Worm (Caenorhabditis elegans) whole organism, L2 larva: Measurements from ENCODE around the gene chil-14.
A peak's percentile ranks its signal among the peaks of the same experiment; 100 is the strongest.

Source experiments
- C34F6.9 ChIP-seq: fragments of 150-350 bp; optimal IDR thresholded peaks from 2 replicates; lab custom pipeline; 2014; ENCODE audit warnings: missing biosample characterization, missing genetic modification characterization
- F13H6.1 ChIP-seq: sonication (generic microtip); optimal IDR thresholded peaks from 2 replicates; lab custom pipeline; 2016; ENCODE audit warnings: missing genetic modification characterization, missing compliant biosample characterization
- R02D3.7 ChIP-seq: fragments of 150-350 bp; optimal IDR thresholded peaks from 2 replicates; lab custom pipeline; 2014; ENCODE audit warnings: missing biosample characterization, missing genetic modification characterization
- Y55F3AM.14 ChIP-seq: fragments of 200-800 bp; sonication (Bioruptor generic); optimal IDR thresholded peaks from 2 replicates; lab custom pipeline; 2018; ENCODE audit warnings: mild to moderate bottlenecking, missing genetic modification characterization, missing compliant biosample characterization
- ZK546.5 ChIP-seq: sonication (generic microtip); optimal IDR thresholded peaks from 2 replicates; lab custom pipeline; 2017; ENCODE audit warnings: missing biosample characterization, missing genetic modification characterization
- alr-1 ChIP-seq: fragments of 150-350 bp; optimal IDR thresholded peaks from 2 replicates; lab custom pipeline; 2014; ENCODE audit warnings: missing biosample characterization, missing genetic modification characterization
- aly-2 ChIP-seq: fragments of 150-350 bp; optimal IDR thresholded peaks from 2 replicates; lab custom pipeline; 2014; ENCODE audit warnings: missing biosample characterization, missing genetic modification characterization
- ama-1 ChIP-seq: fragments of 150-350 bp; optimal IDR thresholded peaks from 2 replicates; lab custom pipeline; 2018; ENCODE audit warnings: inconsistent platforms
- ceh-16 ChIP-seq: fragments of 150-350 bp; optimal IDR thresholded peaks from 2 replicates; lab custom pipeline; 2014; ENCODE audit warnings: missing biosample characterization, missing genetic modification characterization
- ceh-82 ChIP-seq: fragments of 150-350 bp; optimal IDR thresholded peaks from 2 replicates; lab custom pipeline; 2014; ENCODE audit warnings: missing biosample characterization, missing genetic modification characterization
- crh-2 ChIP-seq: sonication (generic microtip); optimal IDR thresholded peaks from 2 replicates; lab custom pipeline; 2017; ENCODE audit warnings: missing biosample characterization, missing genetic modification characterization
- dmd-4 ChIP-seq: sonication (generic microtip); optimal IDR thresholded peaks from 2 replicates; lab custom pipeline; 2017; ENCODE audit warnings: missing biosample characterization, missing genetic modification characterization
- egl-27 ChIP-seq: sonication (generic microtip); optimal IDR thresholded peaks from 3 replicates; lab custom pipeline; 2017; ENCODE audit warnings: missing biosample characterization, missing genetic modification reagents, missing genetic modification characterization
- elt-1 ChIP-seq: fragments of 150-350 bp; optimal IDR thresholded peaks from 2 replicates; lab custom pipeline; 2014; ENCODE audit warnings: missing biosample characterization, missing genetic modification characterization
- elt-3 ChIP-seq: sonication (generic microtip); optimal IDR thresholded peaks from 2 replicates; lab custom pipeline; 2017; ENCODE audit warnings: missing biosample characterization, missing genetic modification characterization
- fos-1 ChIP-seq: fragments of 150-350 bp; optimal IDR thresholded peaks from 2 replicates; lab custom pipeline; 2014; ENCODE audit warnings: missing biosample characterization, missing genetic modification characterization
- gmeb-1 ChIP-seq: fragments of 150-350 bp; optimal IDR thresholded peaks from 2 replicates; lab custom pipeline; 2014; ENCODE audit warnings: missing biosample characterization, missing genetic modification characterization
- lin-11 ChIP-seq: fragments of 150-350 bp; sonication (generic microtip); optimal IDR thresholded peaks from 2 replicates; lab custom pipeline; 2014; ENCODE audit warnings: missing biosample characterization, missing genetic modification characterization, inconsistent platforms, mixed read lengths
- lin-13 ChIP-seq: fragments of 150-350 bp; optimal IDR thresholded peaks from 2 replicates; lab custom pipeline; 2014; ENCODE audit warnings: missing biosample characterization, missing genetic modification reagents, missing genetic modification characterization
- lin-39 ChIP-seq: fragments of 150-350 bp; optimal IDR thresholded peaks from 2 replicates; lab custom pipeline; 2014; ENCODE audit warnings: missing biosample characterization, missing genetic modification reagents, missing genetic modification characterization
- lsy-2 ChIP-seq, 2 experiments: fragments of 150-350 bp in 1 of 2; sonication (generic microtip) in 1 of 2; optimal IDR thresholded peaks; 2 replicates each; lab custom pipeline; 2014 to 2017; ENCODE audit warnings: missing biosample characterization in 2 of 2, missing genetic modification characterization in 2 of 2
- mab-5 ChIP-seq: fragments of 150-350 bp; optimal IDR thresholded peaks from 2 replicates; lab custom pipeline; 2014; ENCODE audit warnings: missing biosample characterization, missing genetic modification characterization
- mbf-1 ChIP-seq: sonication (generic microtip); optimal IDR thresholded peaks from 2 replicates; lab custom pipeline; 2017; ENCODE audit warnings: missing biosample characterization, missing genetic modification characterization
- mdl-1 ChIP-seq, 2 experiments: fragments of 150-350 bp in 1 of 2; sonication (generic microtip) in 1 of 2; optimal IDR thresholded peaks; 2 replicates each; lab custom pipeline; 2017; ENCODE audit warnings: missing biosample characterization in 2 of 2, missing genetic modification characterization in 2 of 2
- nhr-10 ChIP-seq: sonication (generic microtip); optimal IDR thresholded peaks from 2 replicates; lab custom pipeline; 2017; ENCODE audit warnings: missing biosample characterization, missing genetic modification characterization
- nhr-12 ChIP-seq: fragments of 150-350 bp; optimal IDR thresholded peaks from 2 replicates; lab custom pipeline; 2014; ENCODE audit warnings: missing biosample characterization, missing genetic modification characterization
- nhr-129 ChIP-seq: fragments of 150-350 bp; optimal IDR thresholded peaks from 2 replicates; lab custom pipeline; 2014; ENCODE audit warnings: missing biosample characterization, missing genetic modification characterization
- nhr-21 ChIP-seq: fragments of 150-350 bp; optimal IDR thresholded peaks from 2 replicates; lab custom pipeline; 2014; ENCODE audit warnings: missing biosample characterization, missing genetic modification characterization
- nhr-23 ChIP-seq: fragments of 150-350 bp; optimal IDR thresholded peaks from 2 replicates; lab custom pipeline; 2014; ENCODE audit warnings: missing biosample characterization, missing genetic modification reagents, missing genetic modification characterization
- nhr-25 ChIP-seq: fragments of 150-350 bp; sonication (generic microtip); optimal IDR thresholded peaks from 3 replicates; lab custom pipeline; 2014; ENCODE audit warnings: missing biosample characterization, missing genetic modification characterization
- nhr-6 ChIP-seq: fragments of 150-350 bp; optimal IDR thresholded peaks from 2 replicates; lab custom pipeline; 2014; ENCODE audit warnings: missing biosample characterization, missing genetic modification characterization
- nhr-77 ChIP-seq: fragments of 150-350 bp; optimal IDR thresholded peaks from 2 replicates; lab custom pipeline; 2014; ENCODE audit warnings: missing biosample characterization, missing genetic modification characterization
- peb-1 ChIP-seq: fragments of 150-350 bp; optimal IDR thresholded peaks from 2 replicates; lab custom pipeline; 2014; ENCODE audit warnings: missing biosample characterization, missing genetic modification characterization
- skn-1 ChIP-seq: sonication (generic microtip); optimal IDR thresholded peaks from 2 replicates; lab custom pipeline; 2017; ENCODE audit warnings: missing biosample characterization, missing genetic modification characterization
- sma-9 ChIP-seq, 2 experiments: fragments of 150-350 bp in 1 of 2; sonication (generic microtip) in 1 of 2; optimal IDR thresholded peaks; 2 replicates each; lab custom pipeline; 2014 to 2016; ENCODE audit warnings: missing genetic modification characterization in 2 of 2, mild to moderate bottlenecking in 1 of 2, missing biosample characterization in 1 of 2, missing compliant biosample characterization in 1 of 2, missing genetic modification reagents in 1 of 2, moderate library complexity in 1 of 2
- snpc-4 ChIP-seq: fragments of 150-350 bp; optimal IDR thresholded peaks from 2 replicates; lab custom pipeline; 2014; ENCODE audit warnings: missing biosample characterization, missing genetic modification characterization
- unc-39 ChIP-seq: fragments of 150-350 bp; optimal IDR thresholded peaks from 2 replicates; lab custom pipeline; 2014; ENCODE audit warnings: missing biosample characterization, missing genetic modification characterization
- unc-55 ChIP-seq: fragments of 150-350 bp; sonication (generic microtip); optimal IDR thresholded peaks from 3 replicates; lab custom pipeline; 2014; ENCODE audit warnings: missing biosample characterization, missing genetic modification reagents, missing genetic modification characterization
- unc-62 ChIP-seq: fragments of 150-350 bp; optimal IDR thresholded peaks from 2 replicates; lab custom pipeline; 2014; ENCODE audit warnings: missing biosample characterization, missing genetic modification reagents, missing genetic modification characterization
- zag-1 ChIP-seq: fragments of 150-350 bp; optimal IDR thresholded peaks from 2 replicates; lab custom pipeline; 2014; ENCODE audit warnings: missing biosample characterization, missing genetic modification characterization
- ztf-1 ChIP-seq: fragments of 200-800 bp; sonication (Bioruptor generic); conservative IDR thresholded peaks from 2 replicates; pipeline ENCODE4 v1.3.6; 2022; ENCODE audit warnings: missing genetic modification characterization, missing compliant biosample characterization
- ztf-4 ChIP-seq: fragments of 150-350 bp; optimal IDR thresholded peaks from 2 replicates; lab custom pipeline; 2014; ENCODE audit warnings: missing biosample characterization, missing genetic modification characterization

Gene chil-14

ce11 chrV:1459374-1459926 lies 4.6 kb downstream of the chil-14 start:
- TF ChIP-seq sma-9 (GFP tag; optimal IDR thresholded peaks at IDR 0.05; lab: Kevin White, UChicago) = peak; percentile 56
- TF ChIP-seq sma-9 (tag; optimal IDR thresholded peaks at IDR 0.05; lab: Kevin White, UChicago) = no peak
- no peak for TF ChIP-seq nhr-6 (tag; lab: Kevin White, UChicago)
- TF ChIP-seq gmeb-1 (tag; lab: Kevin White, UChicago) = peak; percentile 14
- peak; percentile 2 for TF ChIP-seq crh-2 (tag; lab: Kevin White, UChicago)
- peak; percentile 33 for TF ChIP-seq fos-1
- TF ChIP-seq, all 48 proteins: peak for 4

DNA sequence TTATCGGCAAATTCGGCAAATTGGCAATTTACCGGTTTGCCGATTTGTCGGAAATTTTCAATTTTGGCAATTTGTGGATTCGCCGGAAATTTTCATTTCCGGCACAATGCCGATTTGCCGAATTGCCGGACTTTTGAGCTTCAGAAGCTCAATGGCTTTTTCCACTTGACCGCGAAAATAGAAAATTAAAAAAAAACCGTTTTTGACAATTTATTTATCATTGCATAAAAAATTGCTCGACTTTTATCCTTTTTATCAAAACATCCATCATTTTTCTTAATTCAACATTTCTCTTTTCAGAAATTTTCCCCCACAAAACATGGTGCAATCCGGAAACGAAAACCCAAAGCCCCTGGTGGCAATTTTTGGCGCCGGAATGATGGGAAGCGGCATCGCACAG lies 5.2 kb downstream of the chil-14 start, which contains the start of gene hacd-1:
Gene hacd-1 (plus strand): TSS at position 301 of the 400 bp plus-strand sequence.
- TF ChIP-seq F13H6.1 (tag; lab: Kevin White, UChicago) = no peak
- no peak for TF ChIP-seq nhr-23 (tag; lab: Kevin White, UChicago)

ce11 chrV:1464543-1465040 lies 9.7 kb downstream of the chil-14 start, which contains the start of the genes fpn-1.2 and pqn-54:
Gene fpn-1.2, minus strand, starts transcription at chrV:1464699.
Gene pqn-54, plus strand, starts transcription at chrV:1464990.
- TF ChIP-seq nhr-129 (tag; lab: Kevin White, UChicago) (no peak), alr-1 (tag; lab: Kevin White, UChicago) (no peak), nhr-77 (tag; lab: Kevin White, UChicago) (no peak), elt-1 (no peak), C34F6.9 (no peak), nhr-21 (tag; lab: Kevin White, UChicago) (no peak), sma-9 (GFP tag; optimal IDR thresholded peaks at IDR 0.05; lab: Kevin White, UChicago) (peak; percentile 11), sma-9 (tag; optimal IDR thresholded peaks at IDR 0.05; lab: Kevin White, UChicago) (no peak), nhr-25 (tag; lab: Kevin White, UChicago) (no peak), elt-3 (tag; lab: Kevin White, UChicago) (no peak), fos-1 (peak; percentile 37), unc-62 (no peak), unc-39 (no peak), nhr-23 (tag; lab: Kevin White, UChicago) (no peak), lin-13 (GFP tag; lab: Kevin White, UChicago) (no peak)

DNA sequence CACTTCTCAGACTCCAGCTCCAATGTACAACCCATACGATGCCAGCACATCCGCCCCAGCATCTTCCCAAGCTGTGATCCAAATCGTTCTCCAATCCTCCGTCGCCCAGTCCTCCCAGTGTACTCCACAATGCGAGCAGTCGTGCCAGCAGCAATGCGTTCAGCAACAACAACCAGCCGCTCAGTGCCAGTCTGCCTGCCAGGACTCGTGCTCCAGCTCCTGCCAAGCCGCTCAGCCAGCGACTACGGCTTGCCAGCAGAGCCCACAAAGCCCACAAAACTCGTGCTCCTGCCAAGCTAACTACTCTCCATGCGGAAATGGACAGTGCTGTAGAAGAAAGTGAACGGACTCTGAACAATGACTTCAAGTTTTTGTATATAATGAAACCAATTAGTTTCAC lies 11.1 kb downstream of the chil-14 start:
- no peak for TF ChIP-seq crh-2 (tag; lab: Kevin White, UChicago)
- TF ChIP-seq, all 48 proteins: peak for 0

DNA sequence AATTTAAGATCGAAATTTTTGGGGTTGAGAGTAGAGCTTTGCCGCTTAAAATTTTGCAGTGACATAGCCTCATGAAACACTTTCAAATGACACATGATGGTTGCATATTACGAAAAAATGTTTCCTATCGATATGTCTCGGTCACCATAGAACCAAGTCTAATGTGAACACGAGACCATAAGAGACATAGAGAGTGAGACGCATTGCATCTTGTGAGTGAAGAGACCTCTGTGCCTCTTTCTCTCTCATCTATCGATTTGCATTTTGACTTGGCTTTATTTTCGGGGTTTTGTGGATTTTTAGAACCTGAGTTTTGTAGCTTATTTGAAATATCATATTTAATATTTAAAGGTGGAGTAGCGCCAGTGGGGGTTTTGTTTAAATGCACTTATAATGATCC lies 12.1 kb downstream of the chil-14 start:
- TF ChIP-seq aly-2 (tag; lab: Kevin White, UChicago) (no peak), nhr-77 (tag; lab: Kevin White, UChicago) (no peak), snpc-4 (tag; lab: Kevin White, UChicago) (no peak), nhr-12 (tag; lab: Kevin White, UChicago) (no peak), lin-11 (tag; lab: Kevin White, UChicago) (no peak), nhr-21 (tag; lab: Kevin White, UChicago) (no peak), ztf-1 (GFP tag; lab: Robert Waterston, UW) (no peak), nhr-23 (tag; lab: Kevin White, UChicago) (no peak), dmd-4 (no peak), lin-13 (GFP tag; lab: Kevin White, UChicago) (no peak), C34F6.9 (peak; percentile 57), unc-55 (GFP tag; lab: Kevin White, UChicago) (peak; percentile 42), gmeb-1 (tag; lab: Kevin White, UChicago) (no peak), nhr-129 (tag; lab: Kevin White, UChicago) (peak; percentile 75), lin-39 (tag; lab: Kevin White, UChicago) (no peak), ama-1 (lab: Kevin White, UChicago) (no peak), skn-1 (tag; lab: Kevin White, UChicago) (peak; percentile 0), ceh-16 (tag; lab: Kevin White, UChicago) (no peak), ceh-82 (tag; lab: Kevin White, UChicago) (no peak), lsy-2 (tag; optimal IDR thresholded peaks at IDR 0.05; lab: Kevin White, UChicago) (peak in 1 of 2 experiments; percentile 24), elt-1 (no peak), crh-2 (tag; lab: Kevin White, UChicago) (no peak), zag-1 (tag; lab: Kevin White, UChicago) (no peak), ztf-4 (no peak), Y55F3AM.14 (GFP tag; lab: Kevin White, UChicago) (no peak), alr-1 (tag; lab: Kevin White, UChicago) (no peak), nhr-10 (tag; lab: Kevin White, UChicago) (no peak), fos-1 (peak; percentile 11), nhr-25 (tag; lab: Kevin White, UChicago) (no peak), mdl-1 (tag; optimal IDR thresholded peaks at IDR 0.05; lab: Kevin White, UChicago) (no peak), ZK546.5 (tag; lab: Kevin White, UChicago) (no peak), egl-27 (tag; lab: Kevin White, UChicago) (no peak), F13H6.1 (tag; lab: Kevin White, UChicago) (no peak), elt-3 (tag; lab: Kevin White, UChicago) (no peak), mab-5 (no peak), peb-1 (tag; lab: Kevin White, UChicago) (no peak), R02D3.7 (no peak), unc-62 (no peak), mbf-1 (tag; lab: Kevin White, UChicago) (no peak)
